Worm (Caenorhabditis elegans): ENCODE results near the gene decr-1.1.

The decr-1.1 gene

DNA sequence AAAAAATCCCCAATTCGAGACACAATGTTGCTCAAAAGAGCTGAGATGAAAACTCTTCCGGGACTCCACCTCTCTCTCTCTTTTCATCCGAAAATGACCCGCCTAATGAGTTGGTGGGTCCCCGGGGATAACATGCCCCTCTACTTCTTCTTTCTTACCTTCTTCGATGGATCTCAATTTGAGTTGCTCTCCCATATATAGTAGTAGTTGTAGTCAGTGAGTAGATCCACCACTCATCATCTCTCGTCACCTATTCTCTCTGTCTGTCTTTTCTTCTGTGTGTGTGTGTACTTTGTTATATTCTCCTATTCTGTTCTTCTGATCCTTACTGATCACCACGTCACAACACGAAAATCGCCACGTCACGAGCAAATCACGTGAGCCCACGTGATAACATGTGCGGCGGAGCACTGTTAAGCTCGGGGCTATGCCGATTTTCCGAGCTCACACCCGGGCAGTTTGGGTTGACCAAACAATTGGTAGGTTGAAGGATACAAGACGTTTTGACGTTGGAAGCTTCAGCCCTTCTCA is 14.1 kb downstream of the decr-1.1 start, which contains the start of gene twk-32:
TSS of gene twk-32 (plus strand) at position 396 of the 531 bp plus-strand sequence.
- TF ChIP-seq hlh-1 (tag; optimal IDR thresholded peaks at IDR 0.05) (no peak), mep-1 (tag; optimal IDR thresholded peaks at IDR 0.05) (no peak), bed-3 (GFP tag; optimal IDR thresholded peaks at IDR 0.05) (no peak), ces-1 (GFP tag; optimal IDR thresholded peaks at IDR 0.05) (peak; percentile 18)

DNA sequence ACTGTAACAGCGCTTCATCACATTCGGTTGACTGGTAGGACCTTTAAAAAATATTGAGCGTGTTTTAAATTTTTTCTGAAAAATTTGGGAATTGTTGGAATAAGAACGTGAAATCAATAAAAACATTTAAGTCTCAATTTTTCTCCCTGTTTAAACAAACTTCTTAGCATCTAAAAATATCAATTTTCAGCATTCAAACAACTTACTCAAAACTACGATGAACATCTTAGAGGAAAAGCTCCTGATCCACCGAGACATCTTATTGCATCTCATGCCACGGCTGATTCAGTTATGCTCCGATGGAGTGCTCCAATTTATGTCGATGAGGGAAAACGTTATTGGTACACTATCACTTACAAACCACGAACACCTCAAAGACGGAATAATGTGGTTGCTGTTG is 17.0 kb downstream of the decr-1.1 start:
- TF ChIP-seq pha-4 (tag; optimal IDR thresholded peaks at IDR 0.05) (no peak), nhr-28 (tag; optimal IDR thresholded peaks at IDR 0.05) (no peak), ceh-39 (tag; optimal IDR thresholded peaks at IDR 0.05) (no peak), drap-1 (GFP tag; optimal IDR thresholded peaks at IDR 0.05) (no peak), ham-2 (GFP tag; optimal IDR thresholded peaks at IDR 0.05) (no peak), lsy-2 (tag; optimal IDR thresholded peaks at IDR 0.05) (no peak), ztf-11 (tag; optimal IDR thresholded peaks at IDR 0.05) (no peak), nhr-2 (tag; optimal IDR thresholded peaks at IDR 0.05) (no peak), elt-3 (tag; optimal IDR thresholded peaks at IDR 0.05) (no peak), snpc-4 (tag; optimal IDR thresholded peaks at IDR 0.05) (no peak)

DNA sequence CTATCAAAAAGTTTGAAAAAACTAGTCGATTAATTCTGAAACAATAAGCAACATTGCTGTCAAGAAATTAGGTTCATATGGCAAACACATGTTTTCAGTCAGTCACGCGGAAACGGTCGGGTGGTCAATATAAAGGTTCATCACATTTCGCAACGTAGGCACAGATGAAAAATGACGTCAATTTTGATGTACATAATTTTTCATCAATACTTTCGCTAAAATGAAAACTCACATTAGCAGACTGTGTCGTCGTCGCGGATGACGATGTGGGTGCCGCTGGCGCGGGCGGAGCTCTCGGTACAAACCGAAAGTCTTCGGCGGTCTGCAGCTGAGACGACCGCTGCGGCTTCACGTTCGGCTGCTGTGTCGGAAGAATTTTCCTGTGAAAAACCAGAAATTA is 21.7 kb downstream of the decr-1.1 start, which contains the start of gene swan-2:
TSS of gene swan-2 (minus strand) at position 380 of the 400 bp plus-strand sequence.
- TF ChIP-seq drap-1 (GFP tag; optimal IDR thresholded peaks at IDR 0.05) (no peak), elt-1 (tag; optimal IDR thresholded peaks at IDR 0.05; ENCODE audit: borderline replicate concordance, insufficient read depth) (no peak), bed-3 (GFP tag; optimal IDR thresholded peaks at IDR 0.05) (no peak), ham-2 (GFP tag; optimal IDR thresholded peaks at IDR 0.05) (no peak), ces-1 (GFP tag; optimal IDR thresholded peaks at IDR 0.05) (no peak), cnd-1 (tag; optimal IDR thresholded peaks at IDR 0.05) (no peak), flh-1 (GFP tag; optimal IDR thresholded peaks at IDR 0.05) (no peak), unc-62 (GFP tag; optimal IDR thresholded peaks at IDR 0.05) (no peak), ceh-39 (tag; optimal IDR thresholded peaks at IDR 0.05) (no peak)

DNA sequence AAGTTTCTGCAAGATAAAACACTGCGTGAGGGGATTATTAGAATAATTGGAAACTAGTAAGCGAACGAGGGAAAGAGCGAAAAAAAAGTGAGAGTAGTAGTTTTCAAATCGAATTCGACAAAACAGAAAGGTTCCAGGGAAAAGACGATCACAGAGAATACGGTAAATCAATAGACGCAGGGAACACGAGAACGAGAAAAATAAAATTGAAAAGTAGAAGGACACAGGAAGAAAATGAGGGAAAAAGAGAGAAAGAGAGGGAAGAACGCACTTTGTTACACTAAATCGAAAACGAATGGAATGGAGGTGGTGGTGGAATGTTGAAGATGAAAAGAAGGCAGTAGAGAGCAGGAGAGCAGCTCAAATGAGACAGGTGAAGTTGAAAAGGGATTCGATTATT is 25.0 kb downstream of the decr-1.1 start, which contains the start of gene swan-1:
TSS of gene swan-1 (minus strand) at position 6 of the 400 bp plus-strand sequence.
- TF ChIP-seq unc-120 (tag; optimal IDR thresholded peaks at IDR 0.05; ENCODE audit: poor library complexity, severe bottlenecking) (peak; percentile 40), bed-3 (GFP tag; optimal IDR thresholded peaks at IDR 0.05) (no peak), hlh-1 (tag; optimal IDR thresholded peaks at IDR 0.05) (peak; percentile 41)

DNA sequence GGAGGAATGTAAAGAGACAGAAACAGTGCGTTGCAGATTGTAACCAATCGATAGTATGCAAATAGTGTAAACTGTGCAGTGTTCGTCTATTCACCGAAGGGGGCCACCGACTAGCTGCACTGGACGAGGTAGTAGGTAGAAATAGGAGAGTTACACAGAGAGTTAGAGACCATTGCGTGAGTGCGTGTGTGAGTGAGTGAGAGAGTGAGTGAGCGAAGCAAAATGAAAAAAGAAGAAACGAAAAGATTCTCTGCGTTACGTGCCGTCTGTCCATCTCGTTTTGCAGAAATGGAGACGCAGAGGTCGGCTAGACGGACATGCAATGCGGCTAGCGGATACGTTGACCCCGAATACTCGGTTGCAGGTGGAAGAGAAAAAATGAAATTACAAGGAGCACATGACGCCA is 26.3 kb downstream of the decr-1.1 start:
- peak; percentile 78 for TF ChIP-seq ceh-39 (tag; optimal IDR thresholded peaks at IDR 0.05)
- no peak for TF ChIP-seq nhr-237 (tag; optimal IDR thresholded peaks at IDR 0.05)
- peak; percentile 76 for TF ChIP-seq nhr-2 (tag; optimal IDR thresholded peaks at IDR 0.05)
- TF ChIP-seq ztf-11 (tag; optimal IDR thresholded peaks at IDR 0.05): no peak
- no peak for TF ChIP-seq snpc-4 (tag; optimal IDR thresholded peaks at IDR 0.05)
- no peak for TF ChIP-seq mab-5 (tag; optimal IDR thresholded peaks at IDR 0.05)
- no peak for TF ChIP-seq ceh-83 (GFP tag; optimal IDR thresholded peaks at IDR 0.05)
- peak; percentile 56 for TF ChIP-seq unc-62 (GFP tag; optimal IDR thresholded peaks at IDR 0.05)
- TF ChIP-seq mls-2 (tag; optimal IDR thresholded peaks at IDR 0.05): peak; percentile 75
- peak; percentile 69 for TF ChIP-seq cnd-1 (tag; optimal IDR thresholded peaks at IDR 0.05)
- no peak for TF ChIP-seq blmp-1 (tag; optimal IDR thresholded peaks at IDR 0.05)
- peak; percentile 9 for TF ChIP-seq drap-1 (GFP tag; optimal IDR thresholded peaks at IDR 0.05)
- peak; percentile 3 for TF ChIP-seq zip-8 (tag; optimal IDR thresholded peaks at IDR 0.05)
- peak; percentile 74 for TF ChIP-seq mep-1 (tag; optimal IDR thresholded peaks at IDR 0.05)
- no peak for TF ChIP-seq elt-3 (tag; optimal IDR thresholded peaks at IDR 0.05)
- no peak for TF ChIP-seq elt-1 (tag; optimal IDR thresholded peaks at IDR 0.05; ENCODE audit: borderline replicate concordance, insufficient read depth)
- no peak for TF ChIP-seq nhr-28 (tag; optimal IDR thresholded peaks at IDR 0.05)
- no peak for TF ChIP-seq nhr-12 (tag; optimal IDR thresholded peaks at IDR 0.05)
- TF ChIP-seq unc-39 (tag; optimal IDR thresholded peaks at IDR 0.05): no peak
- peak; percentile 43 for TF ChIP-seq ces-1 (GFP tag; optimal IDR thresholded peaks at IDR 0.05)
- peak; percentile 74 for TF ChIP-seq unc-120 (tag; optimal IDR thresholded peaks at IDR 0.05; ENCODE audit: poor library complexity, severe bottlenecking)
- TF ChIP-seq M03D4.4 (tag; optimal IDR thresholded peaks at IDR 0.05): peak; percentile 45
- TF ChIP-seq bed-3 (GFP tag; optimal IDR thresholded peaks at IDR 0.05): no peak
- no peak for TF ChIP-seq lin-32 (GFP tag; optimal IDR thresholded peaks at IDR 0.05)
- peak; percentile 53 for TF ChIP-seq sptf-1 (tag; optimal IDR thresholded peaks at IDR 0.05)
- no peak for TF ChIP-seq nhr-76 (tag; optimal IDR thresholded peaks at IDR 0.05)
- TF ChIP-seq hlh-1 (tag; optimal IDR thresholded peaks at IDR 0.05): peak; percentile 80
- TF ChIP-seq tbx-8 (GFP tag; optimal IDR thresholded peaks at IDR 0.05): no peak
- TF ChIP-seq lsy-2 (tag; optimal IDR thresholded peaks at IDR 0.05): peak; percentile 16
- TF ChIP-seq flh-1 (GFP tag; optimal IDR thresholded peaks at IDR 0.05): no peak
- no peak for TF ChIP-seq sem-2 (GFP tag; optimal IDR thresholded peaks at IDR 0.05)
- peak; percentile 64 for TF ChIP-seq pha-4 (tag; optimal IDR thresholded peaks at IDR 0.05)
- TF ChIP-seq ham-2 (GFP tag; optimal IDR thresholded peaks at IDR 0.05): peak; percentile 96
- no peak for TF ChIP-seq ceh-43 (GFP tag; optimal IDR thresholded peaks at IDR 0.05)
- TF ChIP-seq lin-13 (tag; optimal IDR thresholded peaks at IDR 0.05): peak; percentile 15
